Worm (Caenorhabditis elegans): ENCODE results near the gene ZC487.1.

The ZC487.1 gene

DNA sequence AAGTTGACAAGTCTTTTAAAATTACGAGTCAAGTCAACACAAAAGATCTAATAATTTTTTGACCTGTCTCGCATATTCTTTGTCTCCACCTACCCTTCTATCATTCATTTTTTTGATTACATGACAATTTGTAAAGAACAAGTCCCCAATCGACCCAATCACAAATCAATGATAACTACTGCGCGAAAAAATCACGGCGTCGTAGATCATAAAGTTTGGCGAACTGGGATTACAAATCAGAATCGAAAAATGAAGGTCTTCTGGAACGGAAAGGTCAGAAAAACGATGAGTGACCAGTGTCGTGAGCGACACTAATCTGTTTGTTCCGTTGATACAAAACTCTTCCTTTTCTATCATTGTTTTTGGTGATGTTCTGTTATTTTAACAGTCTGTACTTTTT lies 37.2 kb upstream of the ZC487.1 start:
- TF ChIP-seq sea-1 (GFP tag; conservative IDR thresholded peaks at IDR 0.05) (no peak), ama-1 (optimal IDR thresholded peaks at IDR 0.05) (no peak), F13C5.2 (tag; optimal IDR thresholded peaks at IDR 0.05) (no peak), hmg-4 (GFP tag; optimal IDR thresholded peaks at IDR 0.05) (no peak), scrt-1 (GFP tag; IDR thresholded peaks at IDR 0.05) (no peak), aly-1 (tag; optimal IDR thresholded peaks at IDR 0.05) (no peak), tra-4 (tag; optimal IDR thresholded peaks at IDR 0.05) (no peak), flt-1 (GFP tag; IDR thresholded peaks at IDR 0.05) (no peak), hnd-1 (tag; optimal IDR thresholded peaks at IDR 0.05) (no peak), ets-7 (tag; optimal IDR thresholded peaks at IDR 0.05) (no peak), hmbx-1 (tag; optimal IDR thresholded peaks at IDR 0.05) (no peak), tbx-37 (GFP tag; conservative IDR thresholded peaks at IDR 0.05) (no peak), pes-1 (GFP tag; IDR thresholded peaks at IDR 0.05) (no peak)

ce11 chrV:6691813-6692351 lies 35.4 kb upstream of the ZC487.1 start, which contains the start of gene mtl-1:
Gene mtl-1 (minus strand): TSS chrV:6691863.
- no peak for TF ChIP-seq aly-1 (tag; optimal IDR thresholded peaks at IDR 0.05)
- no peak for TF ChIP-seq ceh-13 (GFP tag; optimal IDR thresholded peaks at IDR 0.05)
- no peak for TF ChIP-seq sea-1 (GFP tag; conservative IDR thresholded peaks at IDR 0.05)
- TF ChIP-seq F13C5.2 (tag; optimal IDR thresholded peaks at IDR 0.05) = no peak
- no peak for TF ChIP-seq ceh-36 (tag; optimal IDR thresholded peaks at IDR 0.05)
- no peak for TF ChIP-seq hmbx-1 (tag; optimal IDR thresholded peaks at IDR 0.05)
- TF ChIP-seq ama-1 (optimal IDR thresholded peaks at IDR 0.05) = no peak
- TF ChIP-seq hnd-1 (tag; optimal IDR thresholded peaks at IDR 0.05) = no peak
- TF ChIP-seq B0310.2 (tag; optimal IDR thresholded peaks at IDR 0.05) = no peak
- no peak for TF ChIP-seq scrt-1 (GFP tag; IDR thresholded peaks at IDR 0.05)
- no peak for TF ChIP-seq pes-1 (GFP tag; IDR thresholded peaks at IDR 0.05)
- TF ChIP-seq tbx-11 (GFP tag; IDR thresholded peaks at IDR 0.05) = no peak
- TF ChIP-seq flt-1 (GFP tag; IDR thresholded peaks at IDR 0.05) = no peak
- TF ChIP-seq tbx-37 (GFP tag; conservative IDR thresholded peaks at IDR 0.05) = no peak
- TF ChIP-seq tra-4 (tag; optimal IDR thresholded peaks at IDR 0.05) = no peak
- TF ChIP-seq hmg-4 (GFP tag; optimal IDR thresholded peaks at IDR 0.05) = no peak
- TF ChIP-seq ets-7 (tag; optimal IDR thresholded peaks at IDR 0.05) = no peak

DNA sequence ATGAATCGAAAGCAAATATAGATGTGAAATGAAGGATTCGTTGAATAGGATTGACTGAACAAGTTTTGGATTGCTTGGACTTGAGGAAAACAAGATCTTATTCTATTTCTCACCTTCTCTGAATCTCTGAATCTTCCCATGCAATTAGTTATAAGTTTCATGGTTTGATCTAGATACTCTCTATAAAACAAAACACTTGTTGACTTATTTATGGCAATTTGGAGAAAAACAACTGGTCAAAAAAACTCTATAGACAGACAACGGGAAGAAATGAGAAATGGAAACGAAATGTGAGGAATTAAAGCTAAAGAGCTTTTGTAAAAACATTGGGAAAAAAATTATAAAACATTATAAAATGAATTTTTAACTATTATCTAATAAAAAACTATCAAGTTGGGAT lies 32.7 kb upstream of the ZC487.1 start, which contains the start of gene W02F12.8:
Gene W02F12.8, minus strand, starts transcription at position 101 of the 400 bp plus-strand sequence.
- TF ChIP-seq pes-1 (GFP tag; IDR thresholded peaks at IDR 0.05) (no peak), aly-1 (tag; optimal IDR thresholded peaks at IDR 0.05) (no peak), scrt-1 (GFP tag; IDR thresholded peaks at IDR 0.05) (no peak), ceh-36 (tag; optimal IDR thresholded peaks at IDR 0.05) (no peak), flt-1 (GFP tag; IDR thresholded peaks at IDR 0.05) (no peak), hmg-4 (GFP tag; optimal IDR thresholded peaks at IDR 0.05) (no peak), F13C5.2 (tag; optimal IDR thresholded peaks at IDR 0.05) (no peak), ceh-13 (GFP tag; optimal IDR thresholded peaks at IDR 0.05) (no peak), ets-7 (tag; optimal IDR thresholded peaks at IDR 0.05) (no peak), tbx-37 (GFP tag; conservative IDR thresholded peaks at IDR 0.05) (no peak), hmbx-1 (tag; optimal IDR thresholded peaks at IDR 0.05) (no peak), hnd-1 (tag; optimal IDR thresholded peaks at IDR 0.05) (no peak)

ce11 chrV:6697552-6697951 lies 29.8 kb upstream of the ZC487.1 start, which contains the start of gene W02F12.2:
Gene W02F12.2 (minus strand): TSS chrV:6697652.
- no peak for TF ChIP-seq flt-1 (GFP tag; IDR thresholded peaks at IDR 0.05)
- no peak for TF ChIP-seq ets-7 (tag; optimal IDR thresholded peaks at IDR 0.05)
- no peak for TF ChIP-seq tra-4 (tag; optimal IDR thresholded peaks at IDR 0.05)
- no peak for TF ChIP-seq pes-1 (GFP tag; IDR thresholded peaks at IDR 0.05)
- no peak for TF ChIP-seq ceh-36 (tag; optimal IDR thresholded peaks at IDR 0.05)
- TF ChIP-seq hnd-1 (tag; optimal IDR thresholded peaks at IDR 0.05) = no peak
- TF ChIP-seq ama-1 (optimal IDR thresholded peaks at IDR 0.05) = no peak
- no peak for TF ChIP-seq scrt-1 (GFP tag; IDR thresholded peaks at IDR 0.05)
- no peak for TF ChIP-seq B0310.2 (tag; optimal IDR thresholded peaks at IDR 0.05)

DNA sequence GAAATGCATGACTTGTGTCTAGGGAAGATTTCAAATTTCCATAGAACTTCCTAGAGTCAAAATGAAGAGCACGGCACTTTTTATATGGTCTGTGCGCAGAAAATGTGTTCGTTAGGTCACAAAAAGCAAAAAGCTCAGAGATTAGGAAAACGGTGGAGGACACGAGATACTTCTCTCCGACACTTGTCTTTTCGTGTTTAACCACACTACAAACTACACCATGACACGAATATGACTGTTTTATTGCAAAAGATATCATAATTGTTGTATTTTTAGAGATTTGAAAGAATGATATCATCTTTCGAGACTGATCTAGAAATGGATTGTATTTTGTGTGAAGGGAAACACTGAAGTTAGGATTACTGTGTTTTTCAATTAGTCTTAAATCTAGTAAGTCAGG lies 28.3 kb upstream of the ZC487.1 start:
- no peak for TF ChIP-seq aly-1 (tag; optimal IDR thresholded peaks at IDR 0.05)

ce11 chrV:6699833-6700232 lies 27.5 kb upstream of the ZC487.1 start:
- TF ChIP-seq tbx-11 (GFP tag; IDR thresholded peaks at IDR 0.05) (no peak), ets-7 (tag; optimal IDR thresholded peaks at IDR 0.05) (no peak), scrt-1 (GFP tag; IDR thresholded peaks at IDR 0.05) (no peak)

DNA sequence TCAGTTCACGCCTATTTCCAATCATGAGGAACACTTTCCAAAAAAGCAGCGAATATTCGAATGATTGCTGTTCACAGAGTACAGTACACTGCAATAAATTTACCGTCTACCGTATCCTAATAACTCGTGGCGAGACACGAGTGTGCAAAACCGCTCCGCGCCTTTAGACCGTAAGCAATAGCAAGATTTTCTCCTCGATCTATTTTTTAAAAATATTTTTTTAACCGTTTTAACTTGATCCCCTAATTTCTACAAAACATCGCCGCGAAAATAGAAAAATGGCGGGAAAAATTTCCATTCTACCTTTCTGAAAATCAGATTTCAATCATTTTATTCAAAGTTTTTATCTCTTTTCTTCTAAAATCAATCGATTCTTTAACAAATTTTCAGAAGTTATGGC lies 24.6 kb upstream of the ZC487.1 start, which contains the start of gene era-1:
Gene era-1, plus strand, starts transcription at position 366 of the 400 bp plus-strand sequence.
- TF ChIP-seq tra-4 (tag; optimal IDR thresholded peaks at IDR 0.05) (no peak), ets-7 (tag; optimal IDR thresholded peaks at IDR 0.05) (no peak), F13C5.2 (tag; optimal IDR thresholded peaks at IDR 0.05) (no peak), ama-1 (optimal IDR thresholded peaks at IDR 0.05) (no peak), tbx-11 (GFP tag; IDR thresholded peaks at IDR 0.05) (no peak), hnd-1 (tag; optimal IDR thresholded peaks at IDR 0.05) (no peak), pes-1 (GFP tag; IDR thresholded peaks at IDR 0.05) (no peak), tbx-37 (GFP tag; conservative IDR thresholded peaks at IDR 0.05) (no peak), scrt-1 (GFP tag; IDR thresholded peaks at IDR 0.05) (no peak), flt-1 (GFP tag; IDR thresholded peaks at IDR 0.05) (no peak), aly-1 (tag; optimal IDR thresholded peaks at IDR 0.05) (no peak), B0310.2 (tag; optimal IDR thresholded peaks at IDR 0.05) (no peak), sea-1 (GFP tag; conservative IDR thresholded peaks at IDR 0.05) (no peak), ceh-36 (tag; optimal IDR thresholded peaks at IDR 0.05) (no peak), hmg-4 (GFP tag; optimal IDR thresholded peaks at IDR 0.05) (no peak), hmbx-1 (tag; optimal IDR thresholded peaks at IDR 0.05) (no peak), ceh-13 (GFP tag; optimal IDR thresholded peaks at IDR 0.05) (no peak)

DNA sequence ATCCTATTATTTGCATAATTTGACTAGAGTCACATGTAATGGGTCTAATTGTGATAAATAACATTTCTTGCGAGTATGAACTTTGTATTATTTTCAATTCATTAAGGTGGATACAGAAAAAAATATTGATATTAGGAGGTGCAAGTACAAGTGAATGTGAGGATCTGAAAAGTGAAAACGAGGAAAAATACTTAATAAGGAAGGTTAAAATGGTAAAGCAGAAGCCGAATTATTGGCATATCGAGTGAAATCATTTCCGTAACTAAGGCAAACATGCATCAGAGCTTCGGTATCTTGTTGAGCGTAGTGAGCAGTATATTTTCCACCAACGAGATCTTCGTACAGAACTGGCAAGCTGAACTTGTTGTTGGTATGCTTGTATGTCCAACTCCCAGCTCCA lies 22.8 kb upstream of the ZC487.1 start:
- no peak for TF ChIP-seq pes-1 (GFP tag; IDR thresholded peaks at IDR 0.05)

Data from whole organism, early embryonic.